Worm (Caenorhabditis elegans) whole organism, L4/young adult: Measurements from ENCODE around the gene idpc-5.

Source experiments
- W03F9.2 ChIP-seq: fragments of 150-350 bp; optimal IDR thresholded peaks from 2 replicates; lab custom pipeline; 2014; ENCODE audit warnings: missing biosample characterization, missing genetic modification characterization
- dao-5 ChIP-seq: sonication (generic microtip); optimal IDR thresholded peaks from 2 replicates; lab custom pipeline; 2016; ENCODE audit warnings: missing genotype, missing genetic modification characterization, moderate library complexity, missing compliant biosample characterization
- him-1 ChIP-seq: sonication (generic microtip); optimal IDR thresholded peaks from 2 replicates; lab custom pipeline; 2016; ENCODE audit warnings: missing genotype, missing genetic modification reagents, missing genetic modification characterization, missing compliant biosample characterization

- TF ChIP-seq dao-5 (tag; lab: Kevin White, UChicago) (no peak), him-1 (no peak), W03F9.2 (tag; lab: Kevin White, UChicago) (no peak)
Measured at ce11 chrV:9590317-9590716, 32.4 kb downstream of the idpc-5 start, which contains the start of gene K09G1.2.
